Worm (Caenorhabditis elegans) whole organism, early embryonic: ENCODE data around the gene F09E5.8.
A peak's percentile ranks its signal among the peaks of the same experiment; 100 is the strongest.

ENCODE experiments used
- B0310.2 ChIP-seq: sonication (generic microtip); optimal IDR thresholded peaks from 2 replicates; lab custom pipeline; 2016; ENCODE audit warnings: mild to moderate bottlenecking, missing genetic modification characterization, missing compliant biosample characterization
- F13C5.2 ChIP-seq: sonication (generic microtip); optimal IDR thresholded peaks from 2 replicates; lab custom pipeline; 2017; ENCODE audit warnings: mild to moderate bottlenecking, missing genetic modification characterization, inconsistent platforms, missing compliant biosample characterization
- aly-1 ChIP-seq: sonication (generic microtip); optimal IDR thresholded peaks from 2 replicates; lab custom pipeline; 2016; ENCODE audit warnings: missing genetic modification characterization, missing compliant biosample characterization
- ama-1 ChIP-seq: fragments of 150-350 bp; optimal IDR thresholded peaks from 2 replicates; lab custom pipeline; 2014
- ceh-13 ChIP-seq: fragments of 200-800 bp; sonication (Bioruptor generic); optimal IDR thresholded peaks from 2 replicates; lab custom pipeline; 2018; ENCODE audit warnings: mild to moderate bottlenecking, missing genetic modification characterization, missing compliant biosample characterization
- ceh-36 ChIP-seq: sonication (generic microtip); optimal IDR thresholded peaks from 2 replicates; lab custom pipeline; 2016; ENCODE audit warnings: missing genetic modification characterization, inconsistent platforms, missing compliant biosample characterization
- ets-7 ChIP-seq: sonication (generic microtip); optimal IDR thresholded peaks from 2 replicates; lab custom pipeline; 2016; ENCODE audit warnings: missing genotype, missing genetic modification characterization, missing compliant biosample characterization
- flt-1 ChIP-seq: fragments of 200-800 bp; sonication (Bioruptor generic); IDR thresholded peaks from 2 replicates; pipeline ENCODE4 v1.3.6; 2022; ENCODE audit warnings: missing genetic modification characterization, missing compliant biosample characterization
- hmbx-1 ChIP-seq: sonication (generic microtip); optimal IDR thresholded peaks from 2 replicates; lab custom pipeline; 2016; ENCODE audit warnings: mild to moderate bottlenecking, missing genetic modification characterization, missing compliant biosample characterization
- hmg-4 ChIP-seq: fragments of 200-800 bp; sonication (Bioruptor generic); optimal IDR thresholded peaks from 2 replicates; lab custom pipeline; 2018; ENCODE audit warnings: mild to moderate bottlenecking, missing genetic modification characterization, missing compliant biosample characterization
- hnd-1 ChIP-seq: sonication (generic microtip); optimal IDR thresholded peaks from 2 replicates; lab custom pipeline; 2016; ENCODE audit warnings: missing genetic modification characterization, missing compliant biosample characterization
- pes-1 ChIP-seq: fragments of 200-800 bp; sonication (Bioruptor generic); IDR thresholded peaks from 2 replicates; pipeline ENCODE4 v1.3.6; 2022; ENCODE audit warnings: missing genetic modification reagents, missing genetic modification characterization, missing compliant biosample characterization
- scrt-1 ChIP-seq: fragments of 200-800 bp; sonication (Bioruptor generic); IDR thresholded peaks from 2 replicates; pipeline ENCODE4 v1.3.6; 2022; ENCODE audit warnings: missing genetic modification characterization, missing compliant biosample characterization
- sea-1 ChIP-seq: fragments of 200-800 bp; sonication (Bioruptor generic); conservative IDR thresholded peaks from 2 replicates; pipeline ENCODE4 v1.3.6; 2022; ENCODE audit warnings: missing genetic modification characterization, missing compliant biosample characterization
- tbx-11 ChIP-seq: fragments of 200-800 bp; sonication (Bioruptor generic); IDR thresholded peaks from 2 replicates; pipeline ENCODE4 v1.3.6; 2022; ENCODE audit warnings: missing genetic modification characterization, missing compliant biosample characterization
- tbx-37 ChIP-seq: fragments of 200-800 bp; sonication (Bioruptor generic); conservative IDR thresholded peaks from 2 replicates; pipeline ENCODE4 v1.3.6; 2022; ENCODE audit warnings: missing genetic modification reagents, missing genetic modification characterization, missing compliant biosample characterization
- tra-4 ChIP-seq: sonication (generic microtip); optimal IDR thresholded peaks from 2 replicates; lab custom pipeline; 2017; ENCODE audit warnings: missing genetic modification characterization, missing compliant biosample characterization

F09E5.8 gene

ce11 chrII:5399201-5399600, 48.7 kb downstream of the F09E5.8 start, which contains the start of gene mog-5:
Gene mog-5, plus strand, starts transcription at chrII:5399538.
- TF ChIP-seq tbx-37 (GFP tag; lab: Robert Waterston, UW) (no peak), tbx-11 (peak; percentile 65; the same call in 1 of the 2 replicates), scrt-1 (GFP tag; lab: Robert Waterston, UW) (0 out of 2 replicates have a peak, but pooled peaks have one; percentile 46), ceh-13 (GFP tag; lab: Kevin White, UChicago) (peak; percentile 9), hnd-1 (tag; lab: Kevin White, UChicago) (no peak), hmg-4 (no peak), ama-1 (lab: Kevin White, UChicago) (no peak), pes-1 (GFP tag; lab: Robert Waterston, UW) (no peak; the same call in 1 of the 2 replicates), F13C5.2 (tag; lab: Kevin White, UChicago) (peak; percentile 83), hmbx-1 (tag; lab: Kevin White, UChicago) (no peak), ceh-36 (tag; lab: Kevin White, UChicago) (no peak), B0310.2 (tag; lab: Kevin White, UChicago) (no peak), flt-1 (peak; percentile 65), sea-1 (GFP tag; lab: Robert Waterston, UW) (0 out of 2 replicates have a peak, but pooled peaks have one; percentile 55), tra-4 (tag; lab: Kevin White, UChicago) (no peak), aly-1 (tag; lab: Kevin White, UChicago) (no peak), ets-7 (tag; lab: Kevin White, UChicago) (no peak)
